Fruit fly (Drosophila melanogaster) whole organism, prepupa: Measurements from ENCODE around the gene Tet.

Experiments
- Blimp-1 ChIP-seq: fragments of 200-800 bp; sonication (Bioruptor generic); optimal IDR thresholded peaks from 3 replicates; lab custom pipeline; 2017; ENCODE audit warnings: missing biosample characterization, missing genetic modification characterization, mild to moderate bottlenecking, moderate library complexity, missing genetic modification reagents
- Sox14 ChIP-seq: fragments of 200-800 bp; sonication (Bioruptor generic); optimal IDR thresholded peaks from 3 replicates; lab custom pipeline; 2016; ENCODE audit warnings: missing biosample characterization, missing genetic modification characterization
- dac ChIP-seq: fragments of 200-800 bp; sonication (Bioruptor generic); optimal IDR thresholded peaks from 2 replicates; lab custom pipeline; 2017; ENCODE audit warnings: missing biosample characterization, mild to moderate bottlenecking, missing genetic modification characterization

DNA sequence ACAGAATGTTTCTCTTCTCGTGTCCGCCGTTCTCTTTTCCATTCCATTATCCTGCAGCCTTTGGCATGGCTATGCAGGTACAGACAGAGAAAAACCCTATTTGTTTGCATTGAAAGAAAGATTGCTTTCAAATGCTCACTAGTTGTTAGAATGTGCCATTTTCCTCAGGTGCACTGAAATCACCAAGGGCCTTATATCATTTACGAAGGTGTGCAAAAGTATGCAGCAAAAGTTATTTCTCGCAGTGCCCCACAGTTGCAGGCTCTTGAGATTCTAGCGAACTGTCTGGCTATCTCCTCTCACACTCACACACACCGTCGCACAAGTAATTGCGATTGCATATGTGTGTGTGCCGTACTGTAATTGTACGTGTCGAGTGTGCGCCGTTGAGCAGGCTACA, 78.6 kb downstream of the Tet start:
- TF ChIP-seq Sox14 (GFP tag; lab: Kevin White, UChicago) (peak; percentile 54), dac (GFP tag; lab: Kevin White, UChicago) (peak; percentile 32), Blimp-1 (GFP tag; lab: Kevin White, UChicago) (no peak)
